Fruit fly (Drosophila melanogaster) whole organism, pupa: ENCODE data around the gene CG12289.

ENCODE experiments used
- CG10348 ChIP-seq: fragments of 200-800 bp; sonication (Bioruptor generic); IDR thresholded peaks from 2 replicates; pipeline ENCODE4 v1.3.6; 2022; ENCODE audit warnings: missing biosample characterization, missing genetic modification characterization
- CG12605 ChIP-seq: fragments of 200-800 bp; sonication (Bioruptor generic); IDR thresholded peaks from 2 replicates; pipeline ENCODE4 v1.3.6; 2022; ENCODE audit warnings: missing biosample characterization, missing genetic modification characterization
- CG13204 ChIP-seq: fragments of 200-800 bp; sonication (Bioruptor generic); optimal IDR thresholded peaks from 2 replicates; lab custom pipeline; 2018; ENCODE audit warnings: missing biosample characterization, mild to moderate bottlenecking, missing genetic modification characterization, moderate library complexity
- CG14655 ChIP-seq: fragments of 200-800 bp; sonication (Bioruptor generic); optimal IDR thresholded peaks from 3 replicates; lab custom pipeline; 2017; ENCODE audit warnings: mild to moderate bottlenecking, missing biosample characterization, missing genetic modification reagents, missing genetic modification characterization
- CG15710 ChIP-seq: fragments of 200-800 bp; sonication (Bioruptor generic); optimal IDR thresholded peaks from 2 replicates; lab custom pipeline; 2018; ENCODE audit warnings: missing biosample characterization, mild to moderate bottlenecking, missing genetic modification characterization, moderate library complexity
- CG17806 ChIP-seq: fragments of 200-800 bp; sonication (Bioruptor generic); optimal IDR thresholded peaks from 2 replicates; lab custom pipeline; 2018; ENCODE audit warnings: missing biosample characterization, mild to moderate bottlenecking, missing genetic modification characterization, moderate library complexity
- CG32121 ChIP-seq: fragments of 200-800 bp; sonication (Bioruptor generic); IDR thresholded peaks from 2 replicates; pipeline ENCODE4 v1.3.6; 2022; ENCODE audit warnings: missing biosample characterization, missing genetic modification characterization
- CG34367 ChIP-seq: fragments of 200-800 bp; sonication (Bioruptor generic); optimal IDR thresholded peaks from 2 replicates; lab custom pipeline; 2018; ENCODE audit warnings: missing biosample characterization, mild to moderate bottlenecking, missing genetic modification characterization
- CG4496 ChIP-seq: fragments of 200-800 bp; sonication (Bioruptor generic); IDR thresholded peaks from 3 replicates; pipeline ENCODE4 v1.3.6; 2022; ENCODE audit warnings: missing biosample characterization, missing genetic modification characterization
- CG8159 ChIP-seq: fragments of 200-800 bp; sonication (Bioruptor generic); optimal IDR thresholded peaks from 3 replicates; lab custom pipeline; 2018; ENCODE audit warnings: missing biosample characterization, mild to moderate bottlenecking, missing genetic modification characterization, moderate library complexity
- CG8301 ChIP-seq: fragments of 200-800 bp; sonication (Bioruptor generic); optimal IDR thresholded peaks from 2 replicates; lab custom pipeline; 2018; ENCODE audit warnings: missing biosample characterization, mild to moderate bottlenecking, missing genetic modification characterization
- CG9948 ChIP-seq: fragments of 200-800 bp; sonication (Bioruptor generic); optimal IDR thresholded peaks from 2 replicates; lab custom pipeline; 2018; ENCODE audit warnings: missing biosample characterization, mild to moderate bottlenecking, missing genetic modification characterization, moderate library complexity
- D1 ChIP-seq: fragments of 200-800 bp; sonication (Bioruptor generic); optimal IDR thresholded peaks from 2 replicates; lab custom pipeline; 2018; ENCODE audit warnings: missing biosample characterization, mild to moderate bottlenecking, missing genetic modification characterization, moderate library complexity
- EcR ChIP-seq: fragments of 200-800 bp; sonication (Bioruptor generic); optimal IDR thresholded peaks from 3 replicates; lab custom pipeline; 2019; ENCODE audit warnings: missing biosample characterization, missing genetic modification characterization, mild to moderate bottlenecking, moderate library complexity, missing genetic modification reagents
- Ets98B ChIP-seq: fragments of 200-800 bp; sonication (Bioruptor generic); IDR thresholded peaks from 2 replicates; pipeline ENCODE4 v1.3.6; 2022; ENCODE audit warnings: missing biosample characterization, missing genetic modification characterization
- Pif1A ChIP-seq: fragments of 200-800 bp; sonication (Bioruptor generic); optimal IDR thresholded peaks from 3 replicates; lab custom pipeline; 2016; ENCODE audit warnings: missing biosample characterization, missing genetic modification characterization
- Pif1B ChIP-seq: fragments of 200-800 bp; sonication (Bioruptor generic); optimal IDR thresholded peaks from 3 replicates; lab custom pipeline; 2016; ENCODE audit warnings: missing biosample characterization, missing genetic modification characterization
- Snoo ChIP-seq: fragments of 200-800 bp; sonication (Bioruptor generic); optimal IDR thresholded peaks from 3 replicates; lab custom pipeline; 2017; ENCODE audit warnings: missing biosample characterization, mild to moderate bottlenecking, missing genetic modification characterization, inconsistent platforms
- fd96Ca ChIP-seq: fragments of 200-800 bp; sonication (Bioruptor generic); IDR thresholded peaks from 3 replicates; pipeline ENCODE4 v1.3.6; 2022; ENCODE audit warnings: missing biosample characterization, missing genetic modification characterization
- gl ChIP-seq: fragments of 200-800 bp; sonication (Bioruptor generic); optimal IDR thresholded peaks from 2 replicates; lab custom pipeline; 2018; ENCODE audit warnings: missing biosample characterization, mild to moderate bottlenecking, missing genetic modification characterization
- rn ChIP-seq: fragments of 200-800 bp; sonication (Bioruptor generic); IDR thresholded peaks from 2 replicates; pipeline ENCODE4 v1.3.6; 2022; ENCODE audit warnings: missing biosample characterization, missing genetic modification characterization

The CG12289 gene

DNA sequence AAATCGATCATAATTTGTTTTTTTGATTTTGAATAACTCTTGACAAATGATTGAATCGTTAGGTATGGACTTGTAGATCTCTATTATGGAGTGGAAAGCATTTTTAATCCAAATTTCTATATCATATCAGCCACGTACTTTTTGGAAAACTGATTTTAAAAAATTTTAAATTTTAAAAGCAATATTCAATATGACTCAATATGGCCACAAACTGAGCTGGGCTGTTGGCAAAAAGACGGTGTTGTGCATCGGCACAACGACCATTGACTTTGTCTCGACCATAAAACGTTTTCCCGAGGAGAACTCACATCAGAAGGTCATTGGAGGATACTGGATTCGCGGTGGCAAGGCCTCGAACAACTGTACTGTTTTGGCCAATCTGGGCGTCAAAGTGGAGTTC is at the start of gene CG12289, which contains the start of gene CG7551:
Gene CG12289, minus strand, starts transcription at position 101 of the 400 bp plus-strand sequence.
Gene CG7551, plus strand, starts transcription at position 121 of the 400 bp plus-strand sequence.
- TF ChIP-seq D1 (tag; lab: Kevin White, UChicago): no peak
- no peak for TF ChIP-seq gl (tag; lab: Kevin White, UChicago)
- no peak for TF ChIP-seq EcR (GFP tag; lab: Kevin White, UChicago)
- no peak for TF ChIP-seq CG8301
- no peak for TF ChIP-seq CG32121 (GFP tag; lab: Robert Waterston, UW)
- no peak for TF ChIP-seq CG8159
- TF ChIP-seq CG12605: no peak
- no peak for TF ChIP-seq CG13204

- TF ChIP-seq CG12605: no peak; the same call in 1 of the 2 replicates
- TF ChIP-seq Snoo (tag; lab: Kevin White, UChicago): no peak
- TF ChIP-seq gl (tag; lab: Kevin White, UChicago): peak; percentile 7
- no peak for TF ChIP-seq fd96Ca (GFP tag; lab: Robert Waterston, UW)
- TF ChIP-seq Ets98B (GFP tag; lab: Robert Waterston, UW): peak; percentile 24; the same call in 1 of the 2 replicates
- peak; percentile 26 for TF ChIP-seq CG9948 (tag; lab: Kevin White, UChicago)
- peak; percentile 46 for TF ChIP-seq Pif1B (GFP tag; lab: Kevin White, UChicago)
- no peak for TF ChIP-seq D1 (tag; lab: Kevin White, UChicago)
- TF ChIP-seq CG8301: peak; percentile 31
- TF ChIP-seq CG34367 (tag; lab: Kevin White, UChicago): no peak
- peak; percentile 67 for TF ChIP-seq CG14655
- no peak for TF ChIP-seq CG10348
- no peak for TF ChIP-seq CG32121 (GFP tag; lab: Robert Waterston, UW)
- peak; percentile 41 for TF ChIP-seq Pif1A (GFP tag; lab: Kevin White, UChicago)
- peak; percentile 22 for TF ChIP-seq CG15710
- TF ChIP-seq CG8159: peak; percentile 47
- peak; percentile 57 for TF ChIP-seq CG13204
- TF ChIP-seq CG17806: peak; percentile 40
- peak; percentile 90 for TF ChIP-seq EcR (GFP tag; lab: Kevin White, UChicago)
These were observed 35.0 kb upstream of the CG12289 start for dm6 chr3L:11493090-11493807.

DNA sequence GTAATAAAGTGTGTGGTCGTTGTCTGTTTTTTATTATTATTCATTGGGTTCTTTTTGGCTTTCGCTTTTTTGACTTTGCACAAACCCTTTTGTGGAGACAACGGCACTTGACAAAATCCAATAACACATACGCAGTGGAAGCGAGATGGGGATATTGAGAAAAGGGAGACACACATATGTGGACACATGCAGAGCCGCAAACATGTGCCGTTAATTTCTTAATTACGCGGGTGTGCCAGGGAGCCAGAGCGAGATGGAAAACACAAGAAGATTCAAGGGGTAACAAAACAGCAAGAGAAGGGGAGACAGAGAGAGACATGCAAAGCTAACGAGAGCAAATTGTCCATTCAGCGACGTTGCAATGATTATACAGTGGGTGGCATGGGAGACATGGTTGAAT is 34.2 kb upstream of the CG12289 start:
- TF ChIP-seq CG12605: no peak; the same call in 1 of the 2 replicates
- no peak for TF ChIP-seq CG4496 (GFP tag; lab: Robert Waterston, UW)
- peak; percentile 54 for TF ChIP-seq CG32121 (GFP tag; lab: Robert Waterston, UW)
- TF ChIP-seq CG13204: peak; percentile 29
- TF ChIP-seq CG10348: no peak
- no peak for TF ChIP-seq CG8159
- TF ChIP-seq CG8301: no peak
- TF ChIP-seq rn (GFP tag; lab: Robert Waterston, UW): no peak
- no peak for TF ChIP-seq CG14655
- TF ChIP-seq CG17806: no peak
- TF ChIP-seq Pif1A (GFP tag; lab: Kevin White, UChicago): no peak
- TF ChIP-seq Snoo (tag; lab: Kevin White, UChicago): no peak

DNA sequence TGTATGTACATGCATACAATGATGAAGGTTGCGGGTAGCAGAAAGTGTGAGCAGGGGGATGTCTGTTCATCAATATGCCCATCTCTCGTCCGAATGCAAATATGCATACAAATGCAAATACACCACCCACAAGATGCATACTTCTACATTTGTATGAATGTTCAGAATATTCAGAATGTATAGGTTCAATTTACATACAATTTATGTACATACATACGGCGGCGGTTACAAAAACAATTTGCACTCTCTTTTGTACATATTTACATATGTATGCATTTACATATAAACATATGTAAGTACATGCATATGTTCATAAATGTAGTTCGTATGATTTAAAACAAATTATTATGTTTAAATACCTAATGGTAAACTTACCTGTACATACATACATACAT is 33.6 kb upstream of the CG12289 start:
- no peak for TF ChIP-seq Ets98B (GFP tag; lab: Robert Waterston, UW)
- TF ChIP-seq CG10348: no peak
- no peak for TF ChIP-seq CG12605
- TF ChIP-seq CG4496 (GFP tag; lab: Robert Waterston, UW): no peak
- no peak for TF ChIP-seq EcR (GFP tag; lab: Kevin White, UChicago)
- no peak for TF ChIP-seq gl (tag; lab: Kevin White, UChicago)
- no peak for TF ChIP-seq D1 (tag; lab: Kevin White, UChicago)
- TF ChIP-seq fd96Ca (GFP tag; lab: Robert Waterston, UW): no peak
- TF ChIP-seq Snoo (tag; lab: Kevin White, UChicago): no peak
- TF ChIP-seq CG13204: no peak
- TF ChIP-seq Pif1A (GFP tag; lab: Kevin White, UChicago): no peak

DNA sequence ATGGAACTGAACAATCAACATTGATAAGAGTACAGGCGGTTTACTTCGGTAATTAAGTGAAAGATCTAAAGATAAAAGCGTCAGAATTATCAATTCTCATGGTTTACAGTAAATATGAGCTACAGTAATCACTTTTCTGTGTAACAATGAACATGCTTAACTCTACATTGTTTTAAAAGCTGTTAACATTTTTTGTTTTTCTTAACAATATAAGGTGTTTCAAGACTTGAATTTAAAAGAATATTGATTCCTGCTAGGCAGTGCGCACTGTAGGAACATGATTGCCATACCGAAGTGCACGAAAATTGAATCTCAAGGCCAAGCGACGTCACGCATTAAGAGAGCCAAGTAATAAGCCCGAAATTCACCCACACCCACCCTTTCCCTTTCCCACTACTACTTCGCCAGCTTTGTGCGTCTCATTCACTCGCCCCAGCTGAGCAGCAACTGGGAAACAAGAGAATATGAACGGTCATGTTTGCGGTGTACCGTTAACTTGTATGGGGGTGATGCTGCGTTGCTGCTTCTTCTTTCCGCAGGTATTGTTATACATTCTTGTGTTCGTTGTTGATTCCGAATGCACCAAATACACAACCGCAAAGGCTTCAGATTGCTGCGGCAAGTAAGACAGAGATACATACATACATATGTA is 33.1 kb upstream of the CG12289 start:
- TF ChIP-seq CG32121 (GFP tag; lab: Robert Waterston, UW) (peak; percentile 61), CG13204 (no peak), CG14655 (peak; percentile 58), CG34367 (tag; lab: Kevin White, UChicago) (peak; percentile 25), Pif1A (GFP tag; lab: Kevin White, UChicago) (peak; percentile 47), CG17806 (peak; percentile 48), gl (tag; lab: Kevin White, UChicago) (no peak), CG8301 (peak; percentile 51), Pif1B (GFP tag; lab: Kevin White, UChicago) (no peak), D1 (tag; lab: Kevin White, UChicago) (no peak), CG4496 (GFP tag; lab: Robert Waterston, UW) (peak; percentile 73), rn (GFP tag; lab: Robert Waterston, UW) (0 out of 2 replicates have a peak, but pooled peaks have one; percentile 8), EcR (GFP tag; lab: Kevin White, UChicago) (no peak), CG8159 (peak; percentile 58), Ets98B (GFP tag; lab: Robert Waterston, UW) (peak; percentile 8; the same call in 1 of the 2 replicates), CG12605 (peak; percentile 54), CG10348 (no peak), CG15710 (peak; percentile 57), fd96Ca (GFP tag; lab: Robert Waterston, UW) (no peak), CG9948 (tag; lab: Kevin White, UChicago) (peak; percentile 36), Snoo (tag; lab: Kevin White, UChicago) (peak; percentile 73)
